Fruit fly (Drosophila melanogaster): ENCODE results near the gene CG9676.

dm6 chrX:16690499-16690898 lies 9.5 kb downstream of the CG9676 start:
- TF ChIP-seq CG4496 (GFP tag; IDR thresholded peaks at IDR 0.05), result peak; percentile 44; the same call in 1 of the 3 replicates
- TF ChIP-seq fd96Ca (GFP tag; IDR thresholded peaks at IDR 0.05), result peak; percentile 62; the same call in 1 of the 3 replicates
- no peak for TF ChIP-seq EcR (GFP tag; optimal IDR thresholded peaks at IDR 0.05)
- TF ChIP-seq Ets98B (GFP tag; IDR thresholded peaks at IDR 0.05), result no peak
- peak; percentile 48; the same call in 1 of the 2 replicates for TF ChIP-seq CG12605 (GFP tag; IDR thresholded peaks at IDR 0.05)

All from whole organism, pupa.